Worm (Caenorhabditis elegans) whole organism, young adult: ENCODE data around the gene T28H11.8.

Experiments
- B0019.2 ChIP-seq: fragments of 200-800 bp; sonication (Bioruptor generic); conservative IDR thresholded peaks from 2 replicates; pipeline ENCODE4 v1.3.6; 2022; ENCODE audit warnings: missing genetic modification reagents, missing genetic modification characterization, missing compliant biosample characterization
- F22D6.2 ChIP-seq: sonication (generic microtip); optimal IDR thresholded peaks from 2 replicates; lab custom pipeline; 2016; ENCODE audit warnings: mild to moderate bottlenecking, missing genetic modification characterization, missing compliant biosample characterization
- F23B12.7 ChIP-seq: sonication (generic microtip); optimal IDR thresholded peaks from 2 replicates; lab custom pipeline; 2017; ENCODE audit warnings: missing genetic modification characterization, mild to moderate bottlenecking, missing compliant biosample characterization, antibody characterized with exemption, moderate library complexity; ENCODE audit not compliant: insufficient read depth
- F33H1.4 ChIP-seq: fragments of 200-800 bp; sonication (Bioruptor generic); IDR thresholded peaks from 2 replicates; pipeline ENCODE4 v1.3.6; 2022; ENCODE audit warnings: missing genetic modification reagents, missing genetic modification characterization, missing compliant biosample characterization
- F57C9.4 ChIP-seq: sonication (generic microtip); optimal IDR thresholded peaks from 2 replicates; lab custom pipeline; 2017; ENCODE audit warnings: mild to moderate bottlenecking, missing genetic modification characterization, missing compliant biosample characterization
- K12H6.12 ChIP-seq: fragments of 200-800 bp; sonication (Bioruptor generic); optimal IDR thresholded peaks from 2 replicates; lab custom pipeline; 2018; ENCODE audit warnings: mild to moderate bottlenecking, missing genetic modification characterization, missing compliant biosample characterization
- Y67H2A.10 ChIP-seq: fragments of 200-800 bp; sonication (Bioruptor generic); conservative IDR thresholded peaks from 2 replicates; pipeline ENCODE4 v1.3.6; 2022; ENCODE audit warnings: missing genetic modification reagents, missing genetic modification characterization, missing compliant biosample characterization
- Y95B8A.8 ChIP-seq: fragments of 200-800 bp; sonication (Bioruptor generic); IDR thresholded peaks from 2 replicates; pipeline ENCODE4 v1.3.6; 2022; ENCODE audit warnings: missing genetic modification reagents, missing genetic modification characterization, missing compliant biosample characterization
- akir-1 ChIP-seq: fragments of 200-800 bp; sonication (Bioruptor generic); optimal IDR thresholded peaks from 2 replicates; lab custom pipeline; 2018; ENCODE audit warnings: mild to moderate bottlenecking, missing genetic modification characterization, moderate library complexity, missing compliant biosample characterization
- ama-1 ChIP-seq, 3 experiments: fragments of 150-350 bp in 1 of 3; sonication (generic microtip) in 2 of 3; optimal IDR thresholded peaks; 2 replicates each; lab custom pipeline; 2014 to 2018; ENCODE audit warnings: missing biosample characterization in 2 of 3, missing genetic modification characterization in 2 of 3, missing genetic modification reagents in 2 of 3
- attf-5 ChIP-seq: fragments of 200-800 bp; sonication (Bioruptor generic); optimal IDR thresholded peaks from 2 replicates; lab custom pipeline; 2018; ENCODE audit warnings: mild to moderate bottlenecking, missing genetic modification characterization, missing compliant biosample characterization
- bed-1 ChIP-seq: fragments of 200-800 bp; sonication (Bioruptor generic); IDR thresholded peaks from 2 replicates; pipeline ENCODE4 v1.3.6; 2022; ENCODE audit warnings: missing genetic modification reagents, missing genetic modification characterization, missing compliant biosample characterization
- ccch-3 ChIP-seq: fragments of 200-800 bp; sonication (Bioruptor generic); optimal IDR thresholded peaks from 2 replicates; lab custom pipeline; 2018; ENCODE audit warnings: mild to moderate bottlenecking, missing genetic modification characterization, missing compliant biosample characterization
- cebp-2 ChIP-seq: fragments of 200-800 bp; sonication (Bioruptor generic); IDR thresholded peaks from 2 replicates; pipeline ENCODE4 v1.3.6; 2022; ENCODE audit warnings: missing genetic modification characterization, missing compliant biosample characterization
- ceh-100 ChIP-seq: fragments of 200-800 bp; sonication (Bioruptor generic); IDR thresholded peaks from 2 replicates; pipeline ENCODE4 v1.3.6; 2022; ENCODE audit warnings: missing genetic modification reagents, missing genetic modification characterization, missing compliant biosample characterization
- ceh-27 ChIP-seq: fragments of 200-800 bp; sonication (Bioruptor generic); optimal IDR thresholded peaks from 2 replicates; lab custom pipeline; 2018; ENCODE audit warnings: mild to moderate bottlenecking, missing genetic modification characterization, moderate library complexity, missing compliant biosample characterization
- ceh-40 ChIP-seq: fragments of 200-800 bp; sonication (Bioruptor generic); IDR thresholded peaks from 2 replicates; pipeline ENCODE4 v1.3.6; 2022; ENCODE audit warnings: missing genetic modification characterization, missing compliant biosample characterization
- efl-1 ChIP-seq: fragments of 150-350 bp; optimal IDR thresholded peaks from 2 replicates; lab custom pipeline; 2014; ENCODE audit warnings: missing biosample characterization, missing genetic modification reagents, missing genetic modification characterization
- egl-18 ChIP-seq: fragments of 200-800 bp; sonication (Bioruptor generic); IDR thresholded peaks from 2 replicates; pipeline ENCODE4 v1.3.6; 2022; ENCODE audit warnings: missing genetic modification reagents, missing genetic modification characterization, missing compliant biosample characterization
- egl-44 ChIP-seq: fragments of 200-800 bp; sonication (Bioruptor generic); IDR thresholded peaks from 2 replicates; pipeline ENCODE4 v1.3.6; 2022; ENCODE audit warnings: missing genetic modification reagents, missing genetic modification characterization, missing compliant biosample characterization
- egrh-3 ChIP-seq: fragments of 200-800 bp; sonication (Bioruptor generic); IDR thresholded peaks from 2 replicates; pipeline ENCODE4 v1.3.6; 2022; ENCODE audit warnings: missing genetic modification reagents, missing genetic modification characterization, missing compliant biosample characterization
- ets-4 ChIP-seq: fragments of 200-800 bp; sonication (Bioruptor generic); optimal IDR thresholded peaks from 2 replicates; lab custom pipeline; 2018; ENCODE audit warnings: mild to moderate bottlenecking, missing genetic modification characterization, missing compliant biosample characterization
- him-1 ChIP-seq: sonication (generic microtip); optimal IDR thresholded peaks from 2 replicates; lab custom pipeline; 2016; ENCODE audit warnings: missing genotype, missing genetic modification reagents, missing genetic modification characterization, missing compliant biosample characterization
- hmg-1.2 ChIP-seq: fragments of 200-800 bp; sonication (Bioruptor generic); IDR thresholded peaks from 2 replicates; pipeline ENCODE4 v1.3.6; 2022; ENCODE audit warnings: missing genetic modification reagents, missing genetic modification characterization, missing compliant biosample characterization
- hrde-1 ChIP-seq: sonication (generic microtip); optimal IDR thresholded peaks from 2 replicates; lab custom pipeline; 2016; ENCODE audit warnings: missing genetic modification characterization, mild to moderate bottlenecking, missing compliant biosample characterization, moderate library complexity, missing genotype, missing genetic modification reagents, borderline replicate concordance
- lin-40 ChIP-seq: sonication (generic microtip); optimal IDR thresholded peaks from 2 replicates; lab custom pipeline; 2016; ENCODE audit warnings: missing genetic modification characterization, mild to moderate bottlenecking, missing compliant biosample characterization, missing genotype, missing genetic modification reagents
- lir-1 ChIP-seq: fragments of 200-800 bp; sonication (Bioruptor generic); conservative IDR thresholded peaks from 2 replicates; pipeline ENCODE4 v1.3.6; 2022; ENCODE audit warnings: missing genetic modification reagents, missing genetic modification characterization, missing compliant biosample characterization
- lsl-1 ChIP-seq: fragments of 200-800 bp; sonication (Bioruptor generic); optimal IDR thresholded peaks from 2 replicates; lab custom pipeline; 2018; ENCODE audit warnings: mild to moderate bottlenecking, missing genetic modification characterization, moderate library complexity, missing compliant biosample characterization
- lsy-27 ChIP-seq: sonication (generic microtip); optimal IDR thresholded peaks from 2 replicates; lab custom pipeline; 2017; ENCODE audit warnings: missing genetic modification characterization, mild to moderate bottlenecking, missing compliant biosample characterization, antibody characterized with exemption, missing genotype, borderline replicate concordance; ENCODE audit not compliant: insufficient read depth
- madf-10 ChIP-seq: sonication (generic microtip); optimal IDR thresholded peaks from 2 replicates; lab custom pipeline; 2016; ENCODE audit warnings: mild to moderate bottlenecking, missing genetic modification characterization, missing compliant biosample characterization
- madf-6 ChIP-seq: fragments of 200-800 bp; sonication (Bioruptor generic); IDR thresholded peaks from 2 replicates; pipeline ENCODE4 v1.3.6; 2022; ENCODE audit warnings: missing genetic modification reagents, missing genetic modification characterization, missing compliant biosample characterization
- mel-28 ChIP-seq: sonication (generic microtip); optimal IDR thresholded peaks from 2 replicates; lab custom pipeline; 2016; ENCODE audit warnings: borderline replicate concordance, mild to moderate bottlenecking, missing genetic modification characterization, missing compliant biosample characterization
- mes-4 ChIP-seq: sonication (generic microtip); optimal IDR thresholded peaks from 2 replicates; lab custom pipeline; 2016; ENCODE audit warnings: missing genotype, missing genetic modification characterization, missing compliant biosample characterization
- mxl-1 ChIP-seq: sonication (generic microtip); optimal IDR thresholded peaks from 2 replicates; lab custom pipeline; 2016; ENCODE audit warnings: missing genetic modification characterization, missing compliant biosample characterization
- nfya-1 ChIP-seq: sonication (generic microtip); optimal IDR thresholded peaks from 2 replicates; lab custom pipeline; 2017; ENCODE audit warnings: antibody characterized with exemption, missing compliant biosample characterization, missing genetic modification characterization, borderline replicate concordance; ENCODE audit not compliant: insufficient read depth
- nhr-120 ChIP-seq: fragments of 200-800 bp; sonication (Bioruptor generic); IDR thresholded peaks from 2 replicates; pipeline ENCODE4 v1.3.6; 2022; ENCODE audit warnings: missing genetic modification characterization, missing compliant biosample characterization
- pha-4 ChIP-seq: fragments of 150-350 bp; sonication (generic microtip); optimal IDR thresholded peaks from 2 replicates; lab custom pipeline; 2014; ENCODE audit warnings: missing biosample characterization, missing genetic modification reagents, missing genetic modification characterization
- sdz-38 ChIP-seq: sonication (generic microtip); optimal IDR thresholded peaks from 2 replicates; lab custom pipeline; 2016; ENCODE audit warnings: missing genotype, missing genetic modification characterization, missing compliant biosample characterization
- sea-2 ChIP-seq: fragments of 200-800 bp; sonication (Bioruptor generic); IDR thresholded peaks from 2 replicates; pipeline ENCODE4 v1.3.6; 2022; ENCODE audit warnings: missing genetic modification characterization, missing compliant biosample characterization
- snpc-1.1 ChIP-seq: sonication (generic microtip); optimal IDR thresholded peaks from 2 replicates; lab custom pipeline; 2017; ENCODE audit warnings: missing genetic modification characterization, mild to moderate bottlenecking, missing compliant biosample characterization, antibody characterized with exemption, moderate library complexity, missing genotype, missing genetic modification reagents; ENCODE audit not compliant: insufficient read depth
- snpc-1.3 ChIP-seq: sonication (generic microtip); optimal IDR thresholded peaks from 2 replicates; lab custom pipeline; 2017; ENCODE audit warnings: missing genetic modification characterization, mild to moderate bottlenecking, missing compliant biosample characterization, antibody characterized with exemption, moderate library complexity, missing genotype, missing genetic modification reagents; ENCODE audit not compliant: insufficient read depth
- somi-1 ChIP-seq: fragments of 200-800 bp; sonication (Bioruptor generic); optimal IDR thresholded peaks from 2 replicates; lab custom pipeline; 2018; ENCODE audit warnings: mild to moderate bottlenecking, missing genetic modification characterization, missing compliant biosample characterization
- tbx-9 ChIP-seq: sonication (generic microtip); optimal IDR thresholded peaks from 2 replicates; lab custom pipeline; 2016; ENCODE audit warnings: borderline replicate concordance, missing genetic modification characterization, inconsistent platforms, missing compliant biosample characterization
- xnd-1 ChIP-seq: sonication (generic microtip); optimal IDR thresholded peaks from 2 replicates; lab custom pipeline; 2016; ENCODE audit warnings: missing genotype, missing genetic modification reagents, missing genetic modification characterization, missing compliant biosample characterization
- ztf-26 ChIP-seq: sonication (generic microtip); optimal IDR thresholded peaks from 2 replicates; lab custom pipeline; 2017; ENCODE audit warnings: missing genetic modification characterization, missing compliant biosample characterization

The T28H11.8 gene

DNA sequence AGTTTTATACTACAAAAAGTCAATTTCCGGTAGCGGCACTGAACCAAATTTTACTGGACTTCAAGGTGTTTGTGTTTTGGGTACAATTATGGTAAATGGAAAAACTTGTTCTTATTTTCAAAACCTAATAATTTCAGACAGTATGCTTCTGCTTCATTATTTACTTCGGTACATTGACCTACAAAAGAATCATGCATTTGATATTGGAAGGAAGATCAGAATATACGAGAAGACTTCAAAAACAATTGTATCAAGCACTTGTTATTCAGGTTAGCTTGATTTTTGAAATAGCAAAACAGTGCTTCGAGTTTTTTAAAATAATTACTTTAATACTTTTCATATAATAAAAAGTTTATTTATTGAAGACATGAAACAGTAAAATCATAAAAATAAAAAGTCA is 27.3 kb downstream of the T28H11.8 start:
- no peak for TF ChIP-seq snpc-1.3 (tag; lab: Kevin White, UChicago)
- no peak for TF ChIP-seq ceh-40 (GFP tag; lab: Robert Waterston, UW)
- TF ChIP-seq efl-1 = no peak
- no peak for TF ChIP-seq ama-1 (optimal IDR thresholded peaks at IDR 0.05; lab: Kevin White, UChicago)
- TF ChIP-seq ama-1 (GFP tag; optimal IDR thresholded peaks at IDR 0.05; lab: Kevin White, UChicago) = no peak
- no peak for TF ChIP-seq attf-5 (GFP tag; lab: Kevin White, UChicago)
- no peak for TF ChIP-seq mes-4 (tag; lab: Kevin White, UChicago)
- TF ChIP-seq K12H6.12 = no peak
- TF ChIP-seq egl-18 = no peak
- TF ChIP-seq F57C9.4 = no peak
- TF ChIP-seq F22D6.2 (tag; lab: Kevin White, UChicago) = no peak
- no peak for TF ChIP-seq cebp-2 (GFP tag; lab: Robert Waterston, UW)
- no peak for TF ChIP-seq Y67H2A.10 (GFP tag; lab: Robert Waterston, UW)
- no peak for TF ChIP-seq lsl-1 (GFP tag; lab: Kevin White, UChicago)
- no peak for TF ChIP-seq snpc-1.1 (tag; lab: Kevin White, UChicago)
- no peak for TF ChIP-seq tbx-9
- TF ChIP-seq lir-1 (GFP tag; lab: Robert Waterston, UW) = no peak
- TF ChIP-seq ztf-26 (tag; lab: Kevin White, UChicago) = no peak
- TF ChIP-seq ceh-27 (GFP tag; lab: Kevin White, UChicago) = no peak

DNA sequence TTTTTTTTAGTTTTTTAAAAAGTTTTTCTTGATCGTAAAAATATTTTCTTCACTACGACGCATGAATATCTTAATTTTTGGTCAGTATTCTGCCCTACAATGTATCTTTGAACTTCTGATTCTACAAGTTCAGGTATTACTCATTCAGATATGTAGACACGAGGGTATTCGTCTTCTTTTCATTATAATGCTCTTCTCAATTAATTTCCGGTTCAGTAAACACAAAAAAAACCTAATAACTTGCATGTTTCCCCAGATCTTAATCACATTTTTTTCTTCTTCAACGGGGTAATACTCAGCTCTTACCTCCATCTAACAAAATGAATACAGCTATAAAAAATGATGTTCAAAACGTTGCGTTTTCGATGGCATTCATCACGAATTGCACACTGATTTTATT is 28.3 kb downstream of the T28H11.8 start, which contains the start of gene str-162:
str-162 (plus strand) TSS at position 301 of the 400 bp plus-strand sequence.
- TF ChIP-seq pha-4 (tag; lab: Kevin White, UChicago) (no peak), mxl-1 (no peak), hrde-1 (tag; lab: Kevin White, UChicago) (no peak), madf-6 (GFP tag; lab: Robert Waterston, UW) (no peak), xnd-1 (no peak), akir-1 (GFP tag; lab: Kevin White, UChicago) (no peak), nfya-1 (tag; lab: Kevin White, UChicago) (no peak), sea-2 (GFP tag; lab: Robert Waterston, UW) (no peak), egl-44 (GFP tag; lab: Robert Waterston, UW) (no peak), ceh-100 (no peak), lsy-27 (tag; lab: Kevin White, UChicago) (no peak), F23B12.7 (tag; lab: Kevin White, UChicago) (no peak)

DNA sequence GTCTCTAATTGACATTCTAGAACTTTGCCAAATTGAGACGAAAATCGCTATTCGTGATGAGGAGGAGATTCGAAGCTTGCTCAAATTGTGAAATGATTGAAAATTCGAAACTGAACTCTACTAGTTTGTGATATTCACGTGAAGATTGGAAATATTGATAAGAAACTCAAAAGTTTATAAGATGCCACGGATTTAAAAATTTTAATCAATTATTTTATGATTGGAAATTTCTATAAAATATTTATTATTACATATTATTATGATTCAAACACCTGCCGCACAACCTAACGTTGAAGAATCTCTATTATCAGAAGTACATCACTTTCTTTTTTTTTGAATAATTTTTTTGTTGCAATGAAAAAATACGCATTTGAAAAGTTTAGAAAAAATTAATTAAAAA is 31.9 kb downstream of the T28H11.8 start, which contains the start of gene E03H12.7:
E03H12.7 (minus strand) TSS at position 101 of the 400 bp plus-strand sequence.
- no peak for TF ChIP-seq egl-44 (GFP tag; lab: Robert Waterston, UW)
- TF ChIP-seq nhr-120 = no peak
- no peak for TF ChIP-seq egrh-3 (GFP tag; lab: Robert Waterston, UW)
- no peak for TF ChIP-seq sdz-38 (tag; lab: Kevin White, UChicago)
- TF ChIP-seq, all 124 proteins: peak for 0

DNA sequence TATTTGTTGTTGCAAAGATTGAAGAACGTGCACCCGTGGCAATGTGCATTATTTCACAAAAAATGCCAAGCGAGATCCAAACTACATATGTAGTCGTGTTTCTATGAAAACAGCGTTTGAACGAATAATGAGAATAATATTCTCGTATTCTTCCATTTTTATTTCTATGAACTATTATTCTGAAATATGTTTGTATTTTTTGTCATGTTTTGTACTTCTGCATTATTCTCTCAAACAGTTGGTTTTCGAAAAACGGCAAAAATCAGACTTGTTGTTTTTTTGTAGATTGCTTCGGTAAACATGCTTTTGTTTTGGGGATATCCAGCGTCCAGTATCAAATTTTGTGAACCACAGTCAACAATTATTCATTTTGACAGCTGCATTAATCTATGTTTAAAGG is 34.2 kb downstream of the T28H11.8 start, which contains the start of gene clec-177:
clec-177 (plus strand) TSS at position 301 of the 400 bp plus-strand sequence.
- TF ChIP-seq ets-4 (no peak), madf-10 (no peak), Y95B8A.8 (no peak), somi-1 (GFP tag; lab: Kevin White, UChicago) (no peak), mel-28 (tag; lab: Kevin White, UChicago) (no peak), akir-1 (GFP tag; lab: Kevin White, UChicago) (no peak), nfya-1 (tag; lab: Kevin White, UChicago) (no peak), F33H1.4 (no peak), B0019.2 (GFP tag; lab: Robert Waterston, UW) (no peak), lin-40 (tag; lab: Kevin White, UChicago) (no peak), hmg-1.2 (no peak), him-1 (tag; lab: Kevin White, UChicago) (no peak), ccch-3 (GFP tag; lab: Kevin White, UChicago) (no peak), bed-1 (no peak)
